Worm (Caenorhabditis elegans) whole organism, young adult: Measurements from ENCODE around the gene srd-43.

Source experiments
- B0019.2 ChIP-seq: fragments of 200-800 bp; sonication (Bioruptor generic); conservative IDR thresholded peaks from 2 replicates; pipeline ENCODE4 v1.3.6; 2022; ENCODE audit warnings: missing genetic modification reagents, missing genetic modification characterization, missing compliant biosample characterization
- B0261.1 ChIP-seq: sonication (generic microtip); optimal IDR thresholded peaks from 2 replicates; lab custom pipeline; 2016; ENCODE audit warnings: mild to moderate bottlenecking, missing genetic modification characterization, moderate library complexity, missing compliant biosample characterization
- B0336.3 ChIP-seq: fragments of 200-800 bp; sonication (Bioruptor generic); IDR thresholded peaks from 2 replicates; pipeline ENCODE4 v1.3.6; 2022; ENCODE audit warnings: missing genetic modification characterization, missing compliant biosample characterization
- F33H1.4 ChIP-seq: fragments of 200-800 bp; sonication (Bioruptor generic); IDR thresholded peaks from 2 replicates; pipeline ENCODE4 v1.3.6; 2022; ENCODE audit warnings: missing genetic modification reagents, missing genetic modification characterization, missing compliant biosample characterization
- F39B2.1 ChIP-seq: fragments of 200-800 bp; sonication (Bioruptor generic); IDR thresholded peaks from 2 replicates; pipeline ENCODE4 v1.3.6; 2022; ENCODE audit warnings: missing genetic modification reagents, missing genetic modification characterization, missing compliant biosample characterization
- F57C9.4 ChIP-seq: sonication (generic microtip); optimal IDR thresholded peaks from 2 replicates; lab custom pipeline; 2017; ENCODE audit warnings: mild to moderate bottlenecking, missing genetic modification characterization, missing compliant biosample characterization
- Y79H2A.3 ChIP-seq: fragments of 200-800 bp; sonication (Bioruptor generic); conservative IDR thresholded peaks from 2 replicates; pipeline ENCODE4 v1.3.6; 2022; ENCODE audit warnings: missing genetic modification reagents, missing genetic modification characterization, missing compliant biosample characterization
- Y95B8A.8 ChIP-seq: fragments of 200-800 bp; sonication (Bioruptor generic); IDR thresholded peaks from 2 replicates; pipeline ENCODE4 v1.3.6; 2022; ENCODE audit warnings: missing genetic modification reagents, missing genetic modification characterization, missing compliant biosample characterization
- ama-1 ChIP-seq, 3 experiments: fragments of 150-350 bp in 1 of 3; sonication (generic microtip) in 2 of 3; optimal IDR thresholded peaks; 2 replicates each; lab custom pipeline; 2014 to 2018; ENCODE audit warnings: missing biosample characterization in 2 of 3, missing genetic modification characterization in 2 of 3, missing genetic modification reagents in 2 of 3
- bed-1 ChIP-seq: fragments of 200-800 bp; sonication (Bioruptor generic); IDR thresholded peaks from 2 replicates; pipeline ENCODE4 v1.3.6; 2022; ENCODE audit warnings: missing genetic modification reagents, missing genetic modification characterization, missing compliant biosample characterization
- bed-2 ChIP-seq: fragments of 200-800 bp; sonication (Bioruptor generic); IDR thresholded peaks from 2 replicates; pipeline ENCODE4 v1.3.6; 2022; ENCODE audit warnings: missing genetic modification reagents, missing genetic modification characterization, missing compliant biosample characterization
- cebp-2 ChIP-seq: fragments of 200-800 bp; sonication (Bioruptor generic); IDR thresholded peaks from 2 replicates; pipeline ENCODE4 v1.3.6; 2022; ENCODE audit warnings: missing genetic modification characterization, missing compliant biosample characterization
- ceh-40 ChIP-seq: fragments of 200-800 bp; sonication (Bioruptor generic); IDR thresholded peaks from 2 replicates; pipeline ENCODE4 v1.3.6; 2022; ENCODE audit warnings: missing genetic modification characterization, missing compliant biosample characterization
- chd-7 ChIP-seq: sonication (generic microtip); optimal IDR thresholded peaks from 2 replicates; lab custom pipeline; 2016; ENCODE audit warnings: mild to moderate bottlenecking, missing genetic modification characterization, moderate library complexity, missing compliant biosample characterization
- dox-1 ChIP-seq: fragments of 200-800 bp; sonication (Bioruptor generic); IDR thresholded peaks from 2 replicates; pipeline ENCODE4 v1.3.6; 2022; ENCODE audit warnings: missing genetic modification reagents, missing genetic modification characterization, missing compliant biosample characterization
- dpff-1 ChIP-seq: sonication (generic microtip); optimal IDR thresholded peaks from 2 replicates; lab custom pipeline; 2017; ENCODE audit warnings: mild to moderate bottlenecking, missing genetic modification characterization, missing compliant biosample characterization
- egl-18 ChIP-seq: fragments of 200-800 bp; sonication (Bioruptor generic); IDR thresholded peaks from 2 replicates; pipeline ENCODE4 v1.3.6; 2022; ENCODE audit warnings: missing genetic modification reagents, missing genetic modification characterization, missing compliant biosample characterization
- fkh-3 ChIP-seq: sonication (generic microtip); optimal IDR thresholded peaks from 2 replicates; lab custom pipeline; 2016; ENCODE audit warnings: mild to moderate bottlenecking, missing genetic modification characterization, missing compliant biosample characterization
- gei-17 ChIP-seq: fragments of 200-800 bp; sonication (Bioruptor generic); optimal IDR thresholded peaks from 2 replicates; lab custom pipeline; 2018; ENCODE audit warnings: mild to moderate bottlenecking, missing genetic modification characterization, missing compliant biosample characterization
- him-1 ChIP-seq: sonication (generic microtip); optimal IDR thresholded peaks from 2 replicates; lab custom pipeline; 2016; ENCODE audit warnings: missing genotype, missing genetic modification reagents, missing genetic modification characterization, missing compliant biosample characterization
- hlh-12 ChIP-seq: sonication (generic microtip); optimal IDR thresholded peaks from 2 replicates; lab custom pipeline; 2016; ENCODE audit warnings: missing genetic modification characterization, missing compliant biosample characterization
- hrde-1 ChIP-seq: sonication (generic microtip); optimal IDR thresholded peaks from 2 replicates; lab custom pipeline; 2016; ENCODE audit warnings: missing genetic modification characterization, mild to moderate bottlenecking, missing compliant biosample characterization, moderate library complexity, missing genotype, missing genetic modification reagents, borderline replicate concordance
- lag-1 ChIP-seq: fragments of 200-800 bp; sonication (Bioruptor generic); IDR thresholded peaks from 2 replicates; pipeline ENCODE4 v1.3.6; 2022; ENCODE audit warnings: missing genetic modification reagents, missing genetic modification characterization, missing compliant biosample characterization
- let-526 ChIP-seq: fragments of 200-800 bp; sonication (Bioruptor generic); IDR thresholded peaks from 2 replicates; pipeline ENCODE4 v1.3.6; 2022; ENCODE audit warnings: missing genetic modification reagents, missing genetic modification characterization, missing compliant biosample characterization
- let-607 ChIP-seq, 2 experiments: fragments of 200-800 bp in 1 of 2; sonication (Bioruptor generic) in 1 of 2; sonication (generic microtip) in 1 of 2; optimal IDR thresholded peaks; 2 replicates each; lab custom pipeline; 2016 to 2018; ENCODE audit warnings: mild to moderate bottlenecking in 2 of 2, missing compliant biosample characterization in 2 of 2, missing genetic modification characterization in 2 of 2, moderate library complexity in 2 of 2, missing genotype in 1 of 2
- lir-1 ChIP-seq: fragments of 200-800 bp; sonication (Bioruptor generic); conservative IDR thresholded peaks from 2 replicates; pipeline ENCODE4 v1.3.6; 2022; ENCODE audit warnings: missing genetic modification reagents, missing genetic modification characterization, missing compliant biosample characterization
- lsl-1 ChIP-seq: fragments of 200-800 bp; sonication (Bioruptor generic); optimal IDR thresholded peaks from 2 replicates; lab custom pipeline; 2018; ENCODE audit warnings: mild to moderate bottlenecking, missing genetic modification characterization, moderate library complexity, missing compliant biosample characterization
- lsy-27 ChIP-seq: sonication (generic microtip); optimal IDR thresholded peaks from 2 replicates; lab custom pipeline; 2017; ENCODE audit warnings: missing genetic modification characterization, mild to moderate bottlenecking, missing compliant biosample characterization, antibody characterized with exemption, missing genotype, borderline replicate concordance; ENCODE audit not compliant: insufficient read depth
- madf-10 ChIP-seq: sonication (generic microtip); optimal IDR thresholded peaks from 2 replicates; lab custom pipeline; 2016; ENCODE audit warnings: mild to moderate bottlenecking, missing genetic modification characterization, missing compliant biosample characterization
- madf-6 ChIP-seq: fragments of 200-800 bp; sonication (Bioruptor generic); IDR thresholded peaks from 2 replicates; pipeline ENCODE4 v1.3.6; 2022; ENCODE audit warnings: missing genetic modification reagents, missing genetic modification characterization, missing compliant biosample characterization
- madf-8 ChIP-seq: fragments of 200-800 bp; sonication (Bioruptor generic); conservative IDR thresholded peaks from 2 replicates; pipeline ENCODE4 v1.3.6; 2022; ENCODE audit warnings: missing genetic modification reagents, missing genetic modification characterization, missing compliant biosample characterization
- mes-4 ChIP-seq: sonication (generic microtip); optimal IDR thresholded peaks from 2 replicates; lab custom pipeline; 2016; ENCODE audit warnings: missing genotype, missing genetic modification characterization, missing compliant biosample characterization
- nfya-1 ChIP-seq: sonication (generic microtip); optimal IDR thresholded peaks from 2 replicates; lab custom pipeline; 2017; ENCODE audit warnings: antibody characterized with exemption, missing compliant biosample characterization, missing genetic modification characterization, borderline replicate concordance; ENCODE audit not compliant: insufficient read depth
- nhr-120 ChIP-seq: fragments of 200-800 bp; sonication (Bioruptor generic); IDR thresholded peaks from 2 replicates; pipeline ENCODE4 v1.3.6; 2022; ENCODE audit warnings: missing genetic modification characterization, missing compliant biosample characterization
- nhr-179 ChIP-seq: sonication (generic microtip); optimal IDR thresholded peaks from 2 replicates; lab custom pipeline; 2016; ENCODE audit warnings: mild to moderate bottlenecking, missing genetic modification characterization, missing compliant biosample characterization
- nhr-80 ChIP-seq: sonication (generic microtip); optimal IDR thresholded peaks from 2 replicates; lab custom pipeline; 2016; ENCODE audit warnings: missing genetic modification characterization, missing compliant biosample characterization
- nhr-90 ChIP-seq: sonication (generic microtip); optimal IDR thresholded peaks from 2 replicates; lab custom pipeline; 2016; ENCODE audit warnings: missing genotype, mild to moderate bottlenecking, missing genetic modification characterization, missing compliant biosample characterization
- pha-4 ChIP-seq: fragments of 150-350 bp; sonication (generic microtip); optimal IDR thresholded peaks from 2 replicates; lab custom pipeline; 2014; ENCODE audit warnings: missing biosample characterization, missing genetic modification reagents, missing genetic modification characterization
- repo-1 ChIP-seq: sonication (generic microtip); optimal IDR thresholded peaks from 2 replicates; lab custom pipeline; 2017; ENCODE audit warnings: mild to moderate bottlenecking, missing genetic modification characterization, missing compliant biosample characterization
- snpc-4 ChIP-seq, 5 experiments: fragments of 150-350 bp in 1 of 5; sonication (generic microtip) in 4 of 5; optimal IDR thresholded peaks; 2 replicates each; lab custom pipeline; 2014 to 2018; ENCODE audit warnings: missing genetic modification characterization in 5 of 5, missing biosample characterization in 3 of 5, antibody characterized with exemption in 2 of 5, mild to moderate bottlenecking in 2 of 5, missing compliant biosample characterization in 2 of 5, missing genotype in 2 of 5, moderate library complexity in 2 of 5, missing genetic modification reagents in 1 of 5
- somi-1 ChIP-seq: fragments of 200-800 bp; sonication (Bioruptor generic); optimal IDR thresholded peaks from 2 replicates; lab custom pipeline; 2018; ENCODE audit warnings: mild to moderate bottlenecking, missing genetic modification characterization, missing compliant biosample characterization
- sptf-2 ChIP-seq: fragments of 200-800 bp; sonication (Bioruptor generic); optimal IDR thresholded peaks from 2 replicates; lab custom pipeline; 2018; ENCODE audit warnings: mild to moderate bottlenecking, missing genetic modification characterization, missing compliant biosample characterization
- ztf-18 ChIP-seq: sonication (generic microtip); optimal IDR thresholded peaks from 2 replicates; lab custom pipeline; 2016; ENCODE audit warnings: missing genotype, mild to moderate bottlenecking, missing genetic modification characterization, missing compliant biosample characterization
- ztf-3 ChIP-seq: fragments of 200-800 bp; sonication (Bioruptor generic); optimal IDR thresholded peaks from 2 replicates; lab custom pipeline; 2018; ENCODE audit warnings: mild to moderate bottlenecking, missing genetic modification characterization, missing compliant biosample characterization

The srd-43 gene

ce11 chrX:13284618-13285017, 21.0 kb downstream of the srd-43 start (continued):
- TF ChIP-seq madf-6 (GFP tag; lab: Robert Waterston, UW) (peak; percentile 19; the same call in 1 of the 2 replicates), snpc-4 (GFP tag; optimal IDR thresholded peaks at IDR 0.05; lab: Kevin White, UChicago) (peak; percentile 42), snpc-4 (tag; optimal IDR thresholded peaks at IDR 0.05; lab: Kevin White, UChicago) (peak in 2 of 4 experiments; percentile 35 to 58), somi-1 (GFP tag; lab: Kevin White, UChicago) (no peak), B0261.1 (tag; lab: Kevin White, UChicago) (peak; percentile 80), chd-7 (no peak), lsy-27 (no peak), ztf-18 (tag; lab: Kevin White, UChicago) (peak; percentile 40), let-607 (tag; optimal IDR thresholded peaks at IDR 0.05; lab: Kevin White, UChicago) (peak in 1 of 2 experiments; percentile 7), F57C9.4 (tag; lab: Kevin White, UChicago) (no peak), nfya-1 (tag; lab: Kevin White, UChicago) (no peak), ztf-3 (no peak), mes-4 (tag; lab: Kevin White, UChicago) (no peak), lsl-1 (GFP tag; lab: Kevin White, UChicago) (no peak)

ce11 chrX:13284091-13284490, 21.6 kb downstream of the srd-43 start, which contains the start of gene cyp-14A4:
Gene cyp-14A4 (minus strand): TSS chrX:13284197.
- TF ChIP-seq ama-1 (optimal IDR thresholded peaks at IDR 0.05; lab: Kevin White, UChicago) (no peak), ama-1 (GFP tag; optimal IDR thresholded peaks at IDR 0.05; lab: Kevin White, UChicago) (no peak), bed-2 (GFP tag; lab: Robert Waterston, UW) (no peak), let-526 (GFP tag; lab: Robert Waterston, UW) (no peak), madf-6 (GFP tag; lab: Robert Waterston, UW) (no peak), F33H1.4 (no peak)

- TF ChIP-seq nhr-90 (tag; lab: Kevin White, UChicago) (peak; percentile 57), B0019.2 (GFP tag; lab: Robert Waterston, UW) (no peak), dox-1 (GFP tag; lab: Robert Waterston, UW) (no peak), cebp-2 (GFP tag; lab: Robert Waterston, UW) (no peak), him-1 (tag; lab: Kevin White, UChicago) (peak; percentile 49), hrde-1 (tag; lab: Kevin White, UChicago) (peak; percentile 51), pha-4 (tag; lab: Kevin White, UChicago) (no peak), Y79H2A.3 (GFP tag; lab: Robert Waterston, UW) (no peak), bed-2 (GFP tag; lab: Robert Waterston, UW) (no peak), nhr-179 (no peak), hlh-12 (no peak), sptf-2 (GFP tag; lab: Kevin White, UChicago) (no peak), gei-17 (GFP tag; lab: Kevin White, UChicago) (no peak), bed-1 (GFP tag; lab: Robert Waterston, UW) (no peak), F39B2.1 (GFP tag; lab: Robert Waterston, UW) (no peak), F33H1.4 (no peak), let-607 (tag; optimal IDR thresholded peaks at IDR 0.05; lab: Kevin White, UChicago) (peak; percentile 9 to 39), nhr-80 (tag; lab: Kevin White, UChicago) (peak; percentile 4), dpff-1 (tag; lab: Kevin White, UChicago) (no peak), lag-1 (GFP tag; lab: Robert Waterston, UW) (no peak), Y95B8A.8 (no peak), fkh-3 (tag; lab: Kevin White, UChicago) (no peak), madf-8 (GFP tag; lab: Robert Waterston, UW) (no peak), mes-4 (tag; lab: Kevin White, UChicago) (peak; percentile 51), madf-10 (tag; lab: Kevin White, UChicago) (no peak), B0261.1 (tag; lab: Kevin White, UChicago) (peak; percentile 83), B0336.3 (GFP tag; lab: Robert Waterston, UW) (no peak), ceh-40 (GFP tag; lab: Robert Waterston, UW) (0 out of 2 replicates have a peak, but pooled peaks have one; percentile 27), nhr-120 (no peak), repo-1 (tag; lab: Kevin White, UChicago) (no peak), lir-1 (GFP tag; lab: Robert Waterston, UW) (no peak), egl-18 (no peak)
Observed at ce11 chrX:13283462-13283861, 22.2 kb downstream of the srd-43 start.
